Worm (Caenorhabditis elegans) whole organism, dauer: ENCODE results near the gene seip-1.
"Not testable (repeated sequence)": the region's sequence is repeated elsewhere in the genome, so short reads cannot be mapped to it uniquely, and the experiment has no call there.

Experiments used
- unc-62 ChIP-seq: sonication (generic microtip); optimal IDR thresholded peaks from 2 replicates; lab custom pipeline; 2017; ENCODE audit warnings: missing biosample characterization, missing genetic modification reagents, missing genetic modification characterization

seip-1 gene

ce11 chrV:6053188-6053687, at the start of gene seip-1:
Gene seip-1, minus strand, starts transcription at chrV:6053238.
- TF ChIP-seq unc-62 (GFP tag; lab: Kevin White, UChicago): no peak

- TF ChIP-seq unc-62 (GFP tag; lab: Kevin White, UChicago): no peak
Observed at ce11 chrV:6101243-6101898, 48.3 kb upstream of the seip-1 start.

- TF ChIP-seq unc-62 (GFP tag; lab: Kevin White, UChicago): no peak
Observed at ce11 chrV:6100492-6101004, 47.5 kb upstream of the seip-1 start, which contains the start of gene crt-1. Gene crt-1, minus strand, starts transcription at chrV:6100542.

ce11 chrV:6099634-6100033, 46.6 kb upstream of the seip-1 start:
- TF ChIP-seq unc-62 (GFP tag; lab: Kevin White, UChicago): no peak

- no peak for TF ChIP-seq unc-62 (GFP tag; lab: Kevin White, UChicago)
Observed at ce11 chrV:6098755-6099155, 45.7 kb upstream of the seip-1 start.

- TF ChIP-seq unc-62 (GFP tag; lab: Kevin White, UChicago): no peak
Observed at ce11 chrV:6096559-6097155, 43.6 kb upstream of the seip-1 start, which contains the start of gene smut-1. Gene smut-1, plus strand, starts transcription at chrV:6097105.

- TF ChIP-seq unc-62 (GFP tag; lab: Kevin White, UChicago): no peak
Observed at ce11 chrV:6095829-6096228, 42.8 kb upstream of the seip-1 start, which contains the start of gene Y38A10A.7. Gene Y38A10A.7, plus strand, starts transcription at chrV:6096197.

- TF ChIP-seq unc-62 (GFP tag; lab: Kevin White, UChicago): not testable (repeated sequence)
Observed at ce11 chrV:6069968-6070367, 16.9 kb upstream of the seip-1 start, which contains the start of gene fbxa-214. Gene fbxa-214, minus strand, starts transcription at chrV:6070068.

ce11 chrV:6067112-6067511, 14.1 kb upstream of the seip-1 start, which contains the start of gene srh-10:
Gene srh-10, minus strand, starts transcription at chrV:6067140.
- no peak for TF ChIP-seq unc-62 (GFP tag; lab: Kevin White, UChicago)

- no peak for TF ChIP-seq unc-62 (GFP tag; lab: Kevin White, UChicago)
Observed at ce11 chrV:6063330-6063729, 10.3 kb upstream of the seip-1 start, which contains the start of gene Y38A10A.2. Gene Y38A10A.2, minus strand, starts transcription at chrV:6063430.

- TF ChIP-seq unc-62 (GFP tag; lab: Kevin White, UChicago): no peak
Observed at ce11 chrV:6055289-6055688, 2.3 kb upstream of the seip-1 start, which contains the start of gene srd-20. Gene srd-20, plus strand, starts transcription at chrV:6055589.

- no peak for TF ChIP-seq unc-62 (GFP tag; lab: Kevin White, UChicago)
Observed at ce11 chrV:6051159-6051558, 1.9 kb downstream of the seip-1 start, which contains the start of gene jamp-1. Gene jamp-1, minus strand, starts transcription at chrV:6051259.

- TF ChIP-seq unc-62 (GFP tag; lab: Kevin White, UChicago): no peak
Observed at ce11 chrV:6047818-6048217, 5.2 kb downstream of the seip-1 start, which contains the start of gene pgap-3. Gene pgap-3, minus strand, starts transcription at chrV:6047918.

ce11 chrV:6044853-6045594, 8.0 kb downstream of the seip-1 start, which contains the start of gene R01B10.3:
Gene R01B10.3, minus strand, starts transcription at chrV:6045129.
- TF ChIP-seq unc-62 (GFP tag; lab: Kevin White, UChicago): no peak

- TF ChIP-seq unc-62 (GFP tag; lab: Kevin White, UChicago): no peak
Observed at ce11 chrV:6044448-6044847, 8.6 kb downstream of the seip-1 start.
